Worm (Caenorhabditis elegans) whole organism, L4/young adult: ENCODE data around the gene Y45F3A.9.

Experiments
- W03F9.2 ChIP-seq: fragments of 150-350 bp; optimal IDR thresholded peaks from 2 replicates; lab custom pipeline; 2014; ENCODE audit warnings: missing biosample characterization, missing genetic modification characterization
- dao-5 ChIP-seq: sonication (generic microtip); optimal IDR thresholded peaks from 2 replicates; lab custom pipeline; 2016; ENCODE audit warnings: missing genotype, missing genetic modification characterization, moderate library complexity, missing compliant biosample characterization
- him-1 ChIP-seq: sonication (generic microtip); optimal IDR thresholded peaks from 2 replicates; lab custom pipeline; 2016; ENCODE audit warnings: missing genotype, missing genetic modification reagents, missing genetic modification characterization, missing compliant biosample characterization

Y45F3A.9 gene

ce11 chrIII:10595066-10595465 lies at the start of gene Y45F3A.9:
Y45F3A.9 (minus strand) TSS chrIII:10595166.
- TF ChIP-seq W03F9.2 = no peak
- no peak for TF ChIP-seq dao-5
- no peak for TF ChIP-seq him-1 (tag; lab: Kevin White, UChicago)

ce11 chrIII:10642781-10643180 lies 47.8 kb upstream of the Y45F3A.9 start, which contains the start of the genes dhs-11 and orc-1:
dhs-11 (minus strand) TSS chrIII:10642865.
orc-1 (plus strand) TSS chrIII:10643129.
- peak; percentile 70 for TF ChIP-seq W03F9.2
- no peak for TF ChIP-seq dao-5

- TF ChIP-seq W03F9.2 = no peak
- TF ChIP-seq dao-5 = no peak
- TF ChIP-seq him-1 (tag; lab: Kevin White, UChicago) = no peak
Observed at ce11 chrIII:10638339-10639021, 43.5 kb upstream of the Y45F3A.9 start, which contains the start of gene Y39A1A.27. Y39A1A.27 (plus strand) TSS chrIII:10638971.

- TF ChIP-seq W03F9.2 = no peak
- TF ChIP-seq him-1 (tag; lab: Kevin White, UChicago) = no peak
- TF ChIP-seq dao-5 = no peak
Observed at ce11 chrIII:10637933-10638332, 43.0 kb upstream of the Y45F3A.9 start.

- TF ChIP-seq dao-5 (no peak), him-1 (tag; lab: Kevin White, UChicago) (no peak), W03F9.2 (no peak)
Observed at ce11 chrIII:10636493-10637031, 41.6 kb upstream of the Y45F3A.9 start.

- no peak for TF ChIP-seq him-1 (tag; lab: Kevin White, UChicago)
- TF ChIP-seq dao-5 = no peak
- no peak for TF ChIP-seq W03F9.2
Observed at ce11 chrIII:10634576-10634975, 39.6 kb upstream of the Y45F3A.9 start.

ce11 chrIII:10634034-10634433 lies 39.1 kb upstream of the Y45F3A.9 start:
- TF ChIP-seq him-1 (tag; lab: Kevin White, UChicago) (no peak), dao-5 (peak; percentile 64)

- TF ChIP-seq dao-5 (no peak), W03F9.2 (no peak), him-1 (tag; lab: Kevin White, UChicago) (no peak)
Observed at ce11 chrIII:10633403-10633674, 38.4 kb upstream of the Y45F3A.9 start, which contains the start of gene Y39A1A.9. Y39A1A.9 (minus strand) TSS chrIII:10633501.

ce11 chrIII:10632590-10633402 lies 37.8 kb upstream of the Y45F3A.9 start, which contains the start of gene Y39A1A.10:
Y39A1A.10 (plus strand) TSS chrIII:10632728.
- no peak for TF ChIP-seq him-1 (tag; lab: Kevin White, UChicago)

- TF ChIP-seq him-1 (tag; lab: Kevin White, UChicago) (no peak), dao-5 (no peak), W03F9.2 (no peak)
Observed at ce11 chrIII:10631870-10632509, 37.0 kb upstream of the Y45F3A.9 start.

- TF ChIP-seq him-1 (tag; lab: Kevin White, UChicago) = no peak
- no peak for TF ChIP-seq W03F9.2
- no peak for TF ChIP-seq dao-5
Observed at ce11 chrIII:10629795-10630194, 34.8 kb upstream of the Y45F3A.9 start.

ce11 chrIII:10629043-10629442 lies 34.1 kb upstream of the Y45F3A.9 start, which contains the start of gene swt-4:
swt-4 (minus strand) TSS chrIII:10629143.
- no peak for TF ChIP-seq W03F9.2
- TF ChIP-seq dao-5 = no peak
- TF ChIP-seq him-1 (tag; lab: Kevin White, UChicago) = no peak

- TF ChIP-seq W03F9.2 = no peak
- TF ChIP-seq dao-5 = no peak
- no peak for TF ChIP-seq him-1 (tag; lab: Kevin White, UChicago)
Observed at ce11 chrIII:10628360-10628759, 33.4 kb upstream of the Y45F3A.9 start.

- TF ChIP-seq him-1 (tag; lab: Kevin White, UChicago) (peak; percentile 45), W03F9.2 (peak; percentile 5), dao-5 (peak; percentile 21)
Observed at ce11 chrIII:10624564-10624963, 29.6 kb upstream of the Y45F3A.9 start.
